Fruit fly (Drosophila melanogaster): ENCODE data around the gene CG44532.

DNA sequence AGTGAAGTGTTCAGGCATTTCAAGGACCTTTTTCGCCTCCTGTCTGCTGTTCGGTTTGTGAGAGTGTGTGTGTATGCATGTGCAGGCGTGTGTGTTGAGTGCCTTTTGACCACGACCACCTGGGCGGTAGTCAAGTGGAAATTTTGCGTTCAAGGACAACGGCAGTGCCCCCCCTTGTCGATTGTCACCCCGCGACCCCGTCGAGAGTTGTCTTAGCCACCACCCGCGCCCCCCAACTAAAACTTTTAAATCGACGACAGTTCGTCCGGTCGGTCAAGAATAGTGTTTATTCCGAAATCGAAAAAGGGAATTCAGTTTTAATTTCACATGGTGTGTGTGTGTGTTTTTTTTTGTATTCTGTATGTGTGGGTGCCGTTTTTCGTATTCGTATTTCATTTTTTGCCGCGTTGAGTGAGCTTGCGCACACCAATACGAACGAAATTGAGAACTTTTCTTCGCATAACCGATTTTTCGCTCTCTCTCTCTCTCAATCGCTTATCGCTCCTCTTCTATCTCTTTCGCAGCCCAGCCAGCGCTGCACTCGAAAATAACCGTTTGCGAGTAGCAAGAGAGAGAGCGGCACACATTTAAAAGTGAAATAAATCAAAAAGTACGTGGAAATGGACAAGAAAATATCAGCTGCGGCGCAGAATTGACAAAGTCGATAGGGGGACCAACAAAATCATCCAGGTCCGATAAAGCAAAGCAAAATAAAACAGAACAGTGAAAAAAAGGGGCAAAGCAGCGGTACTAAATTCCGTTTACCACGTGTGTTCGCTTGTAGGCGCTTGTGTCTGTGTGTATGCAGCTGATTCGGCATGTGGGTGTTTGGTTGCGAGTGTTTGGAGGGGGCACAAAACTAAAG lies 2.0 kb downstream of the CG44532 start:
- TF ChIP-seq CG7745 (tag; optimal IDR thresholded peaks at IDR 0.05): no peak
- no peak for TF ChIP-seq prd (optimal IDR thresholded peaks at IDR 0.05)
- TF ChIP-seq prd (GFP tag; IDR thresholded peaks at IDR 0.05): no peak
- TF ChIP-seq stc (GFP tag; IDR thresholded peaks at IDR 0.05): no peak
- TF ChIP-seq CG10274 (GFP tag; optimal IDR thresholded peaks at IDR 0.05): no peak
- TF ChIP-seq CG4424 (GFP tag; optimal IDR thresholded peaks at IDR 0.05): no peak
- TF ChIP-seq CG9609 (GFP tag; optimal IDR thresholded peaks at IDR 0.05): no peak
- no peak for TF ChIP-seq CG31388 (GFP tag; optimal IDR thresholded peaks at IDR 0.05)
- no peak for TF ChIP-seq PHDP (tag; optimal IDR thresholded peaks at IDR 0.05)
- TF ChIP-seq pan (optimal IDR thresholded peaks at IDR 0.05): no peak
- TF ChIP-seq pan (GFP tag; optimal IDR thresholded peaks at IDR 0.05 in 1 of 2, IDR thresholded peaks at IDR 0.05 in 1 of 2): no peak
- no peak for TF ChIP-seq CG8478 (optimal IDR thresholded peaks at IDR 0.05)
- no peak for TF ChIP-seq CG32767 (GFP tag; IDR thresholded peaks at IDR 0.05)
- no peak for TF ChIP-seq fd3F (GFP tag; optimal IDR thresholded peaks at IDR 0.05)
- TF ChIP-seq Opbp (GFP tag; IDR thresholded peaks at IDR 0.05; ENCODE audit: partially characterized antibody): no peak
